Fruit fly (Drosophila melanogaster) whole organism, embryonic: ENCODE data around the gene CG11608.

Experiments
- CG10565 ChIP-seq: fragments of 200-800 bp; sonication (Bioruptor generic); optimal IDR thresholded peaks from 3 replicates; lab custom pipeline; 2016; ENCODE audit warnings: missing biosample characterization, mild to moderate bottlenecking, missing genetic modification characterization
- CG11085 ChIP-seq: fragments of 200-800 bp; sonication (Bioruptor generic); IDR thresholded peaks from 2 replicates; pipeline ENCODE4 v1.3.6; 2022; ENCODE audit warnings: missing biosample characterization, missing genetic modification characterization
- CG11398 ChIP-seq: fragments of 200-800 bp; sonication (Bioruptor generic); optimal IDR thresholded peaks from 2 replicates; lab custom pipeline; 2016; ENCODE audit warnings: missing biosample characterization, missing genetic modification characterization
- CG12299 ChIP-seq: fragments of 200-800 bp; sonication (Bioruptor generic); optimal IDR thresholded peaks from 2 replicates; lab custom pipeline; 2018; ENCODE audit warnings: missing biosample characterization, mild to moderate bottlenecking, missing genetic modification characterization
- CG13123 ChIP-seq: fragments of 200-800 bp; sonication (Bioruptor generic); optimal IDR thresholded peaks from 2 replicates; lab custom pipeline; 2016; ENCODE audit warnings: missing biosample characterization, missing genetic modification characterization
- CG14050 ChIP-seq: fragments of 200-800 bp; sonication (Bioruptor generic); IDR thresholded peaks from 3 replicates; pipeline ENCODE4 v1.3.6; 2022; ENCODE audit warnings: missing biosample characterization, missing genetic modification characterization
- CG14710 ChIP-seq: fragments of 200-800 bp; sonication (Bioruptor generic); optimal IDR thresholded peaks from 3 replicates; lab custom pipeline; 2019; ENCODE audit warnings: missing biosample characterization, mild to moderate bottlenecking, missing genetic modification characterization, moderate library complexity
- CG15011 ChIP-seq: fragments of 200-800 bp; sonication (Bioruptor generic); optimal IDR thresholded peaks from 3 replicates; lab custom pipeline; 2018; ENCODE audit warnings: missing biosample characterization, mild to moderate bottlenecking, missing genetic modification characterization
- CG15601 ChIP-seq: fragments of 200-800 bp; sonication (Bioruptor generic); optimal IDR thresholded peaks from 3 replicates; lab custom pipeline; 2019; ENCODE audit warnings: missing biosample characterization, mild to moderate bottlenecking, missing genetic modification characterization, moderate library complexity
- CG16779 ChIP-seq: fragments of 200-800 bp; sonication (Bioruptor generic); IDR thresholded peaks from 2 replicates; pipeline ENCODE4 v1.3.6; 2022; ENCODE audit warnings: missing biosample characterization, missing genetic modification characterization
- CG16813 ChIP-seq: fragments of 200-800 bp; sonication (Bioruptor generic); IDR thresholded peaks from 3 replicates; pipeline ENCODE4 v1.3.6; 2022; ENCODE audit warnings: missing biosample characterization, missing genetic modification characterization; ENCODE audit not compliant: partially characterized antibody
- CG17359 ChIP-seq: fragments of 200-800 bp; sonication (Bioruptor generic); optimal IDR thresholded peaks from 3 replicates; lab custom pipeline; 2018; ENCODE audit warnings: missing biosample characterization, mild to moderate bottlenecking, missing genetic modification characterization, moderate library complexity
- CG4282 ChIP-seq: fragments of 200-800 bp; sonication (Bioruptor generic); optimal IDR thresholded peaks from 2 replicates; lab custom pipeline; 2016; ENCODE audit warnings: missing biosample characterization, missing genetic modification characterization
- CG4424 ChIP-seq: fragments of 200-800 bp; sonication (Bioruptor generic); optimal IDR thresholded peaks from 3 replicates; lab custom pipeline; 2016; ENCODE audit warnings: missing biosample characterization, missing genetic modification characterization
- CG6175 ChIP-seq: fragments of 200-800 bp; sonication (Bioruptor generic); IDR thresholded peaks from 3 replicates; pipeline ENCODE4 v1.3.6; 2022; ENCODE audit warnings: missing biosample characterization, missing genetic modification characterization
- CG6254 ChIP-seq: fragments of 200-800 bp; sonication (Bioruptor generic); optimal IDR thresholded peaks from 3 replicates; lab custom pipeline; 2017; ENCODE audit warnings: mild to moderate bottlenecking, missing biosample characterization, missing genetic modification reagents, missing genetic modification characterization
- CG6791 ChIP-seq: fragments of 200-800 bp; sonication (Bioruptor generic); IDR thresholded peaks from 3 replicates; pipeline ENCODE4 v1.3.6; 2022; ENCODE audit warnings: missing biosample characterization, missing genetic modification characterization; ENCODE audit not compliant: partially characterized antibody
- CG7928 ChIP-seq: fragments of 200-800 bp; sonication (Bioruptor generic); optimal IDR thresholded peaks from 2 replicates; lab custom pipeline; 2017; ENCODE audit warnings: missing biosample characterization, mild to moderate bottlenecking, missing genetic modification characterization
- CG8388 ChIP-seq: fragments of 200-800 bp; sonication (Bioruptor generic); optimal IDR thresholded peaks from 2 replicates; lab custom pipeline; 2019; ENCODE audit warnings: missing biosample characterization, mild to moderate bottlenecking, missing genetic modification characterization, moderate library complexity
- CHES-1-like ChIP-seq: fragments of 200-800 bp; sonication (Bioruptor generic); optimal IDR thresholded peaks from 2 replicates; lab custom pipeline; 2016; ENCODE audit warnings: missing biosample characterization, missing genetic modification characterization
- D19B ChIP-seq: fragments of 200-800 bp; sonication (Bioruptor generic); optimal IDR thresholded peaks from 2 replicates; lab custom pipeline; 2017; ENCODE audit warnings: missing biosample characterization, mild to moderate bottlenecking, missing genetic modification characterization
- Dip3 ChIP-seq: fragments of 200-800 bp; sonication (Bioruptor generic); optimal IDR thresholded peaks from 3 replicates; lab custom pipeline; 2016; ENCODE audit warnings: missing biosample characterization, missing genetic modification characterization
- HLH3B ChIP-seq: fragments of 200-800 bp; sonication (Bioruptor generic); IDR thresholded peaks from 2 replicates; pipeline ENCODE4 v1.3.6; 2022; ENCODE audit warnings: missing biosample characterization, missing genetic modification characterization
- HmgZ ChIP-seq: fragments of 200-800 bp; sonication (Bioruptor generic); optimal IDR thresholded peaks from 2 replicates; lab custom pipeline; 2018; ENCODE audit warnings: missing biosample characterization, mild to moderate bottlenecking, missing genetic modification characterization
- Hmr ChIP-seq: fragments of 200-800 bp; sonication (Bioruptor generic); optimal IDR thresholded peaks from 3 replicates; lab custom pipeline; 2017; ENCODE audit warnings: mild to moderate bottlenecking, missing biosample characterization, missing genetic modification reagents, missing genetic modification characterization
- Hr39 ChIP-seq: fragments of >200 bp; optimal IDR thresholded peaks from 2 replicates; lab custom pipeline; 2017
- Hr51 ChIP-seq, 2 experiments: fragments of 200-800 bp; sonication (Bioruptor generic); optimal IDR thresholded peaks; 2 replicates in 1 of 2; 3 replicates in 1 of 2; lab custom pipeline; 2016 to 2018; ENCODE audit warnings: missing biosample characterization in 2 of 2, missing genetic modification characterization in 2 of 2, mild to moderate bottlenecking in 1 of 2, moderate library complexity in 1 of 2
- Hr78 ChIP-seq, 2 experiments: fragments of 200-800 bp in 1 of 2; fragments of >200 bp in 1 of 2; sonication (Bioruptor generic) in 1 of 2; optimal IDR thresholded peaks; 2 replicates each; lab custom pipeline; 2017 to 2019; ENCODE audit warnings: missing biosample characterization in 2 of 2, missing genetic modification characterization in 2 of 2, mild to moderate bottlenecking in 1 of 2, moderate library complexity in 1 of 2
- MBD-R2 ChIP-seq: fragments of 200-800 bp; sonication (Bioruptor generic); IDR thresholded peaks from 2 replicates; pipeline ENCODE4 v1.3.6; 2022; ENCODE audit warnings: missing biosample characterization, missing genetic modification characterization
- NK7.1 ChIP-seq: fragments of 200-800 bp; sonication (Bioruptor generic); optimal IDR thresholded peaks from 3 replicates; lab custom pipeline; 2016; ENCODE audit warnings: missing biosample characterization, missing genetic modification characterization
- Oaz ChIP-seq: fragments of 200-800 bp; sonication (Bioruptor generic); IDR thresholded peaks from 2 replicates; pipeline ENCODE4 v1.3.6; 2022; ENCODE audit warnings: missing biosample characterization, missing genetic modification characterization
- Opbp ChIP-seq: fragments of 200-800 bp; sonication (Bioruptor generic); IDR thresholded peaks from 3 replicates; pipeline ENCODE4 v1.3.6; 2022; ENCODE audit warnings: missing biosample characterization, missing genetic modification characterization; ENCODE audit not compliant: partially characterized antibody
- Pdp1 ChIP-seq, 2 experiments: fragments of 200-800 bp; sonication (Bioruptor generic); optimal IDR thresholded peaks; 3 replicates each; lab custom pipeline; 2016; ENCODE audit warnings: missing biosample characterization in 2 of 2, missing genetic modification characterization in 2 of 2, mild to moderate bottlenecking in 1 of 2, moderate library complexity in 1 of 2
- ac ChIP-seq: fragments of 200-800 bp; sonication (Bioruptor generic); optimal IDR thresholded peaks from 3 replicates; lab custom pipeline; 2017; ENCODE audit warnings: missing biosample characterization, mild to moderate bottlenecking, missing genetic modification characterization
- amos ChIP-seq: fragments of 200-800 bp; sonication (Bioruptor generic); IDR thresholded peaks from 2 replicates; pipeline ENCODE4 v1.3.6; 2022; ENCODE audit warnings: missing biosample characterization, missing genetic modification characterization; ENCODE audit not compliant: partially characterized antibody
- aop ChIP-seq: fragments of 200-800 bp; sonication (Bioruptor generic); IDR thresholded peaks from 2 replicates; pipeline ENCODE4 v1.3.6; 2022; ENCODE audit warnings: missing biosample characterization, missing genetic modification characterization
- ato ChIP-seq: fragments of 200-800 bp; sonication (Bioruptor generic); IDR thresholded peaks from 2 replicates; pipeline ENCODE4 v1.3.6; 2022; ENCODE audit warnings: missing biosample characterization, missing genetic modification characterization; ENCODE audit not compliant: partially characterized antibody
- bbx ChIP-seq: fragments of 200-800 bp; sonication (Bioruptor generic); IDR thresholded peaks from 2 replicates; pipeline ENCODE4 v1.3.6; 2022; ENCODE audit warnings: missing biosample characterization, missing genetic modification characterization; ENCODE audit not compliant: partially characterized antibody
- btn ChIP-seq: fragments of 200-800 bp; sonication (Bioruptor generic); optimal IDR thresholded peaks from 2 replicates; lab custom pipeline; 2016; ENCODE audit warnings: missing biosample characterization, missing genetic modification characterization
- chif ChIP-seq, 2 experiments: fragments of 200-800 bp; sonication (Bioruptor generic); optimal IDR thresholded peaks; 3 replicates each; lab custom pipeline; 2016; ENCODE audit warnings: missing biosample characterization in 2 of 2, missing genetic modification characterization in 2 of 2
- dysf ChIP-seq: fragments of 200-800 bp; sonication (Bioruptor generic); IDR thresholded peaks from 3 replicates; pipeline ENCODE4 v1.3.6; 2022; ENCODE audit warnings: missing biosample characterization, missing genetic modification characterization
- gsb ChIP-seq: fragments of 200-800 bp; sonication (Bioruptor generic); IDR thresholded peaks from 2 replicates; pipeline ENCODE4 v1.3.6; 2022; ENCODE audit warnings: missing biosample characterization, missing genetic modification characterization
- hb ChIP-seq: fragments of 200-800 bp; sonication (Bioruptor generic); IDR thresholded peaks from 3 replicates; pipeline ENCODE4 v1.3.6; 2022; ENCODE audit warnings: missing biosample characterization, missing genetic modification characterization; ENCODE audit not compliant: partially characterized antibody
- jigr1 ChIP-seq: fragments of 200-800 bp; sonication (Bioruptor generic); IDR thresholded peaks from 3 replicates; pipeline ENCODE4 v1.3.6; 2022; ENCODE audit warnings: missing biosample characterization, missing genetic modification characterization
- onecut ChIP-seq: fragments of 200-800 bp; sonication (Bioruptor generic); IDR thresholded peaks from 2 replicates; pipeline ENCODE4 v1.3.6; 2022; ENCODE audit warnings: missing biosample characterization, missing genetic modification characterization
- pita ChIP-seq: fragments of 200-800 bp; sonication (Bioruptor generic); optimal IDR thresholded peaks from 2 replicates; lab custom pipeline; 2017; ENCODE audit warnings: missing biosample characterization, mild to moderate bottlenecking, missing genetic modification characterization
- sisA ChIP-seq: fragments of 200-800 bp; sonication (Bioruptor generic); IDR thresholded peaks from 2 replicates; pipeline ENCODE4 v1.3.6; 2022; ENCODE audit warnings: missing biosample characterization, missing genetic modification characterization
- trem ChIP-seq: fragments of 200-800 bp; optimal IDR thresholded peaks from 3 replicates; lab custom pipeline; 2019; ENCODE audit warnings: missing biosample characterization, mild to moderate bottlenecking, missing genetic modification characterization, moderate library complexity
- trh ChIP-seq: fragments of 200-800 bp; sonication (Bioruptor generic); optimal IDR thresholded peaks from 2 replicates; lab custom pipeline; 2016; ENCODE audit warnings: missing biosample characterization, missing genetic modification characterization
- wek ChIP-seq: fragments of 200-800 bp; sonication (Bioruptor generic); optimal IDR thresholded peaks from 3 replicates; lab custom pipeline; 2018; ENCODE audit warnings: missing biosample characterization, mild to moderate bottlenecking, missing genetic modification characterization, moderate library complexity
- zen ChIP-seq: fragments of 200-800 bp; sonication (Bioruptor generic); optimal IDR thresholded peaks from 3 replicates; lab custom pipeline; 2018; ENCODE audit warnings: missing biosample characterization, mild to moderate bottlenecking, missing genetic modification characterization, moderate library complexity

CG11608 gene

DNA sequence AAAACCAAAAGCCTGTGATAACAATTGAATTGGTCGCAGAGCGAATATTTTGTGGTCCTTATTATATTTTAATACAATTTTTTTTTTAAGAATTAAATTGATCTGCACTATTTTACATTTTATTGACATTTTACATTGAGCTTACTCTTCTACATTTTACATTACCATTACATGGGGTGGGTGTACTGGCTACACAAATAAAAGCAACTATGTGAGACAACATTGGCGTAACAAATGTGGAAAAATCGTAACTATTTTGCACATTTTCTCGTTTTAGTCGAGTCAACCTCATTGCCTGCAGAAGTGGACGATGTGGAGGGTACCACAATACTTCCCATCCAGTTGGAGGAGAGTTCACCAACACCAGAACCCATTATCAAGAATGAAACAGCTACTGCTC is 12.3 kb downstream of the CG11608 start (continued):
- TF ChIP-seq jigr1 (GFP tag; lab: Robert Waterston, UW): no peak
- no peak for TF ChIP-seq CG7928 (GFP tag; lab: Kevin White, UChicago)
- TF ChIP-seq CG6254 (GFP tag; lab: Kevin White, UChicago): no peak
- peak; percentile 49; the same call in 2 of the 3 replicates for TF ChIP-seq Opbp
- TF ChIP-seq CG15011 (GFP tag; lab: Kevin White, UChicago): no peak
- TF ChIP-seq Dip3: no peak
- peak; percentile 2 for TF ChIP-seq zen (tag; lab: Kevin White, UChicago)
- no peak for TF ChIP-seq ato (GFP tag; lab: Robert Waterston, UW)
- peak; percentile 18 for TF ChIP-seq Hmr
- no peak for TF ChIP-seq Hr51 (GFP tag; optimal IDR thresholded peaks at IDR 0.05; lab: Kevin White, UChicago)
- no peak for TF ChIP-seq CG16779 (GFP tag; lab: Robert Waterston, UW)
- TF ChIP-seq CG6791: no peak
- peak; percentile 30 for TF ChIP-seq trem (tag; lab: Kevin White, UChicago)
- no peak for TF ChIP-seq CG4424 (GFP tag; lab: Kevin White, UChicago)
- TF ChIP-seq sisA (GFP tag; lab: Robert Waterston, UW): no peak
- TF ChIP-seq pita: peak; percentile 71
- peak in 1 of 2 experiments; percentile 13 for TF ChIP-seq Pdp1 (GFP tag; optimal IDR thresholded peaks at IDR 0.05; lab: Kevin White, UChicago)
- TF ChIP-seq ac: no peak
- peak; percentile 71 for TF ChIP-seq amos (GFP tag; lab: Robert Waterston, UW)
- no peak for TF ChIP-seq CG13123 (GFP tag; lab: Kevin White, UChicago)
- no peak for TF ChIP-seq MBD-R2 (GFP tag; lab: Robert Waterston, UW)
- no peak for TF ChIP-seq wek (GFP tag; lab: Kevin White, UChicago)
- 0 out of 2 replicates have a peak, but pooled peaks have one; percentile 10 for TF ChIP-seq bbx
- TF ChIP-seq CG11398: no peak
- no peak for TF ChIP-seq gsb (GFP tag; lab: Robert Waterston, UW)
- TF ChIP-seq CG12299: no peak
- TF ChIP-seq CG15601 (tag; lab: Kevin White, UChicago): no peak
- TF ChIP-seq Hr39: no peak
- no peak for TF ChIP-seq CHES-1-like
- no peak for TF ChIP-seq CG14050
- TF ChIP-seq CG14710 (tag; lab: Kevin White, UChicago): peak; percentile 61
- no peak for TF ChIP-seq HLH3B (GFP tag; lab: Robert Waterston, UW)
- no peak for TF ChIP-seq btn (GFP tag; lab: Kevin White, UChicago)
- no peak for TF ChIP-seq dysf (GFP tag; lab: Robert Waterston, UW)
- peak; percentile 66 for TF ChIP-seq CG16813
- peak; percentile 22 for TF ChIP-seq CG17359 (tag; lab: Kevin White, UChicago)
- no peak for TF ChIP-seq onecut (GFP tag; lab: Robert Waterston, UW)
- no peak for TF ChIP-seq aop
- TF ChIP-seq NK7.1 (GFP tag; lab: Kevin White, UChicago): no peak
- TF ChIP-seq CG8388 (GFP tag; lab: Kevin White, UChicago): no peak
- TF ChIP-seq trh (GFP tag; lab: Kevin White, UChicago): no peak
- TF ChIP-seq hb (GFP tag; lab: Robert Waterston, UW): no peak
- TF ChIP-seq Hr78 (GFP tag; optimal IDR thresholded peaks at IDR 0.05; lab: Kevin White, UChicago): no peak
- no peak for TF ChIP-seq D19B (GFP tag; lab: Kevin White, UChicago)
- TF ChIP-seq chif (GFP tag; optimal IDR thresholded peaks at IDR 0.05; lab: Kevin White, UChicago): peak in 1 of 2 experiments; percentile 10
- no peak for TF ChIP-seq CG10565
- TF ChIP-seq CG4282 (GFP tag; lab: Kevin White, UChicago): no peak
- peak; percentile 33 for TF ChIP-seq HmgZ (tag; lab: Kevin White, UChicago)
- no peak for TF ChIP-seq CG6175 (GFP tag; lab: Robert Waterston, UW)
- TF ChIP-seq Oaz (GFP tag; lab: Robert Waterston, UW): no peak
- TF ChIP-seq CG11085 (GFP tag; lab: Robert Waterston, UW): no peak
